Fruit fly (Drosophila melanogaster) whole organism, embryonic: ENCODE data around the gene Rtnl1.

Experiments
- Abd-B ChIP-seq: fragments of 200-800 bp; sonication (Bioruptor generic); optimal IDR thresholded peaks from 2 replicates; lab custom pipeline; 2018; ENCODE audit warnings: missing biosample characterization, mild to moderate bottlenecking, missing genetic modification characterization, moderate library complexity
- Asciz ChIP-seq: fragments of 200-800 bp; sonication (Bioruptor generic); optimal IDR thresholded peaks from 2 replicates; lab custom pipeline; 2017; ENCODE audit warnings: missing biosample characterization, mild to moderate bottlenecking, missing genetic modification characterization, missing genetic modification reagents
- Blimp-1 ChIP-seq: fragments of 200-800 bp; sonication (Bioruptor generic); optimal IDR thresholded peaks from 3 replicates; lab custom pipeline; 2018; ENCODE audit warnings: missing biosample characterization, missing genetic modification characterization, mild to moderate bottlenecking, moderate library complexity, missing genetic modification reagents
- CG10366 ChIP-seq: fragments of 200-800 bp; sonication (Bioruptor generic); IDR thresholded peaks from 2 replicates; pipeline ENCODE4 v1.3.6; 2022; ENCODE audit warnings: missing biosample characterization, missing genetic modification characterization
- CG11560 ChIP-seq: fragments of 200-800 bp; sonication (Bioruptor generic); IDR thresholded peaks from 3 replicates; pipeline ENCODE4 v1.3.6; 2022; ENCODE audit warnings: missing biosample characterization, missing genetic modification characterization
- CG12155 ChIP-seq: fragments of 200-800 bp; sonication (Bioruptor generic); optimal IDR thresholded peaks from 3 replicates; lab custom pipeline; 2016; ENCODE audit warnings: missing biosample characterization, missing genetic modification characterization
- CG12219 ChIP-seq: fragments of 200-800 bp; sonication (Bioruptor generic); optimal IDR thresholded peaks from 3 replicates; lab custom pipeline; 2018; ENCODE audit warnings: missing biosample characterization, mild to moderate bottlenecking, missing genetic modification characterization
- CG12299 ChIP-seq: fragments of 200-800 bp; sonication (Bioruptor generic); optimal IDR thresholded peaks from 2 replicates; lab custom pipeline; 2018; ENCODE audit warnings: missing biosample characterization, mild to moderate bottlenecking, missing genetic modification characterization
- CG13424 ChIP-seq: fragments of 200-800 bp; sonication (Bioruptor generic); optimal IDR thresholded peaks from 2 replicates; lab custom pipeline; 2019; ENCODE audit warnings: missing biosample characterization, mild to moderate bottlenecking, missing genetic modification characterization, moderate library complexity
- CG14667 ChIP-seq: fragments of 200-800 bp; sonication (Bioruptor generic); IDR thresholded peaks from 2 replicates; pipeline ENCODE4 v1.3.6; 2022; ENCODE audit warnings: missing biosample characterization, missing genetic modification characterization
- CG14860 ChIP-seq: fragments of 200-800 bp; sonication (Bioruptor generic); IDR thresholded peaks from 3 replicates; pipeline ENCODE4 v1.3.6; 2022; ENCODE audit warnings: missing biosample characterization, missing genetic modification characterization; ENCODE audit not compliant: partially characterized antibody
- CG1792 ChIP-seq: fragments of 200-800 bp; sonication (Bioruptor generic); optimal IDR thresholded peaks from 2 replicates; lab custom pipeline; 2016; ENCODE audit warnings: missing biosample characterization, missing genetic modification characterization
- CG2202 ChIP-seq: fragments of 200-800 bp; sonication (Bioruptor generic); optimal IDR thresholded peaks from 2 replicates; lab custom pipeline; 2018; ENCODE audit warnings: missing biosample characterization, mild to moderate bottlenecking, missing genetic modification characterization
- CG2875 ChIP-seq: fragments of 200-800 bp; sonication (Bioruptor generic); optimal IDR thresholded peaks from 2 replicates; lab custom pipeline; 2017; ENCODE audit warnings: missing biosample characterization, mild to moderate bottlenecking, missing genetic modification characterization, missing genetic modification reagents
- CG30431 ChIP-seq: fragments of 200-800 bp; sonication (Bioruptor generic); optimal IDR thresholded peaks from 2 replicates; lab custom pipeline; 2017; ENCODE audit warnings: missing biosample characterization, missing genetic modification characterization
- CG3065 ChIP-seq: fragments of 200-800 bp; sonication (Bioruptor generic); optimal IDR thresholded peaks from 2 replicates; lab custom pipeline; 2016; ENCODE audit warnings: missing biosample characterization, missing genetic modification characterization
- CG4730 ChIP-seq: fragments of 200-800 bp; sonication (Bioruptor generic); IDR thresholded peaks from 2 replicates; pipeline ENCODE4 v1.3.6; 2022; ENCODE audit warnings: missing biosample characterization, missing genetic modification characterization
- CG6765 ChIP-seq: fragments of 200-800 bp; sonication (Bioruptor generic); optimal IDR thresholded peaks from 3 replicates; lab custom pipeline; 2017; ENCODE audit warnings: missing biosample characterization, mild to moderate bottlenecking, missing genetic modification characterization
- CG8478 ChIP-seq: fragments of >200 bp; optimal IDR thresholded peaks from 2 replicates; lab custom pipeline; 2018
- CG8944 ChIP-seq: fragments of 200-800 bp; sonication (Bioruptor generic); optimal IDR thresholded peaks from 3 replicates; lab custom pipeline; 2016; ENCODE audit warnings: missing biosample characterization, missing genetic modification characterization
- Doc2 ChIP-seq: fragments of 200-800 bp; sonication (Bioruptor generic); IDR thresholded peaks from 2 replicates; pipeline ENCODE4 v1.3.6; 2022; ENCODE audit warnings: missing biosample characterization, missing genetic modification characterization
- Dref ChIP-seq: fragments of 200-800 bp; sonication (Bioruptor generic); IDR thresholded peaks from 2 replicates; pipeline ENCODE4 v1.3.6; 2022; ENCODE audit warnings: missing biosample characterization, missing genetic modification characterization
- GATAe ChIP-seq: fragments of 200-800 bp; sonication (Bioruptor generic); conservative IDR thresholded peaks from 2 replicates; pipeline ENCODE4 v1.3.6; 2022; ENCODE audit warnings: missing biosample characterization, missing genetic modification characterization
- HHEX ChIP-seq: fragments of 200-800 bp; sonication (Bioruptor generic); optimal IDR thresholded peaks from 3 replicates; lab custom pipeline; 2017; ENCODE audit warnings: missing biosample characterization, mild to moderate bottlenecking, missing genetic modification characterization, missing genetic modification reagents
- MTF-1 ChIP-seq: fragments of 200-800 bp; sonication (Bioruptor generic); optimal IDR thresholded peaks from 2 replicates; lab custom pipeline; 2018; ENCODE audit warnings: missing biosample characterization, mild to moderate bottlenecking, missing genetic modification characterization, borderline replicate concordance
- Mrtf ChIP-seq: fragments of 200-800 bp; sonication (Bioruptor generic); IDR thresholded peaks from 3 replicates; pipeline ENCODE4 v1.3.6; 2022; ENCODE audit warnings: missing biosample characterization, missing genetic modification characterization
- PHDP ChIP-seq: fragments of 200-800 bp; sonication (Bioruptor generic); optimal IDR thresholded peaks from 3 replicates; lab custom pipeline; 2018; ENCODE audit warnings: missing biosample characterization, mild to moderate bottlenecking, missing genetic modification characterization, moderate library complexity
- Stat92E ChIP-seq, 3 experiments: fragments of >200 bp in 2 of 3; fragments of 200-800 bp in 1 of 3; sonication (Bioruptor generic) in 1 of 3; optimal IDR thresholded peaks; 2 replicates each; lab custom pipeline; 2017 to 2019; ENCODE audit warnings: missing biosample characterization in 3 of 3, missing genetic modification characterization in 3 of 3, mild to moderate bottlenecking in 1 of 3, moderate library complexity in 1 of 3
- aop ChIP-seq: fragments of 200-800 bp; sonication (Bioruptor generic); IDR thresholded peaks from 2 replicates; pipeline ENCODE4 v1.3.6; 2022; ENCODE audit warnings: missing biosample characterization, missing genetic modification characterization
- ato ChIP-seq: fragments of 200-800 bp; sonication (Bioruptor generic); IDR thresholded peaks from 2 replicates; pipeline ENCODE4 v1.3.6; 2022; ENCODE audit warnings: missing biosample characterization, missing genetic modification characterization; ENCODE audit not compliant: partially characterized antibody
- crc ChIP-seq: fragments of 200-800 bp; sonication (Bioruptor generic); optimal IDR thresholded peaks from 2 replicates; lab custom pipeline; 2016; ENCODE audit warnings: missing biosample characterization, missing genetic modification characterization
- dati ChIP-seq: fragments of 200-800 bp; sonication (Bioruptor generic); IDR thresholded peaks from 2 replicates; pipeline ENCODE4 v1.3.6; 2022; ENCODE audit warnings: missing biosample characterization, missing genetic modification characterization
- eve ChIP-seq, 2 experiments: fragments of >200 bp; optimal IDR thresholded peaks; 2 replicates each; lab custom pipeline; 2017; ENCODE audit warnings: missing biosample characterization in 2 of 2, missing genetic modification characterization in 2 of 2
- exex ChIP-seq: fragments of 200-800 bp; sonication (Bioruptor generic); optimal IDR thresholded peaks from 4 replicates; lab custom pipeline; 2018; ENCODE audit warnings: missing biosample characterization, mild to moderate bottlenecking, missing genetic modification characterization, moderate library complexity
- kah ChIP-seq: fragments of 200-800 bp; sonication (Bioruptor generic); optimal IDR thresholded peaks from 2 replicates; lab custom pipeline; 2018; ENCODE audit warnings: missing biosample characterization, mild to moderate bottlenecking, missing genetic modification characterization
- kni ChIP-seq: fragments of 200-800 bp; sonication (Bioruptor generic); optimal IDR thresholded peaks from 3 replicates; lab custom pipeline; 2017; ENCODE audit warnings: mild to moderate bottlenecking, missing biosample characterization, missing genetic modification reagents, missing genetic modification characterization
- knrl ChIP-seq: fragments of 200-800 bp; sonication (Bioruptor generic); IDR thresholded peaks from 3 replicates; pipeline ENCODE4 v1.3.6; 2022; ENCODE audit warnings: missing biosample characterization, missing genetic modification characterization; ENCODE audit not compliant: partially characterized antibody
- p53 ChIP-seq: fragments of 200-800 bp; sonication (Bioruptor generic); optimal IDR thresholded peaks from 2 replicates; lab custom pipeline; 2016; ENCODE audit warnings: missing biosample characterization, missing genetic modification characterization
- rib ChIP-seq: fragments of 200-800 bp; sonication (Bioruptor generic); IDR thresholded peaks from 2 replicates; pipeline ENCODE4 v1.3.6; 2022; ENCODE audit warnings: missing biosample characterization, missing genetic modification characterization
- sd ChIP-seq: fragments of 200-800 bp; sonication (Bioruptor generic); optimal IDR thresholded peaks from 3 replicates; lab custom pipeline; 2018; ENCODE audit warnings: missing biosample characterization, mild to moderate bottlenecking, missing genetic modification characterization, moderate library complexity
- sna ChIP-seq: fragments of 200-800 bp; sonication (Bioruptor generic); IDR thresholded peaks from 2 replicates; pipeline ENCODE4 v1.3.6; 2022; ENCODE audit warnings: missing biosample characterization, missing genetic modification characterization; ENCODE audit not compliant: partially characterized antibody
- stwl ChIP-seq: fragments of 200-800 bp; sonication (Bioruptor generic); optimal IDR thresholded peaks from 3 replicates; lab custom pipeline; 2018; ENCODE audit warnings: missing biosample characterization, mild to moderate bottlenecking, missing genetic modification characterization, moderate library complexity
- sug ChIP-seq: fragments of 200-800 bp; optimal IDR thresholded peaks from 2 replicates; lab custom pipeline; 2019; ENCODE audit warnings: missing biosample characterization, mild to moderate bottlenecking, missing genetic modification characterization, moderate library complexity
- tll ChIP-seq, 2 experiments: fragments of 200-800 bp in 1 of 2; fragments of >200 bp in 1 of 2; sonication (Bioruptor generic) in 1 of 2; optimal IDR thresholded peaks; 2 replicates each; lab custom pipeline; 2017 to 2019; ENCODE audit warnings: missing biosample characterization in 2 of 2, missing genetic modification characterization in 2 of 2, mild to moderate bottlenecking in 1 of 2, moderate library complexity in 1 of 2
- vvl ChIP-seq: fragments of 200-800 bp; sonication (Bioruptor generic); IDR thresholded peaks from 2 replicates; pipeline ENCODE4 v1.3.6; 2022; ENCODE audit warnings: missing biosample characterization, missing genetic modification characterization
- zen ChIP-seq: fragments of 200-800 bp; sonication (Bioruptor generic); optimal IDR thresholded peaks from 3 replicates; lab custom pipeline; 2018; ENCODE audit warnings: missing biosample characterization, mild to moderate bottlenecking, missing genetic modification characterization, moderate library complexity

The Rtnl1 gene

DNA sequence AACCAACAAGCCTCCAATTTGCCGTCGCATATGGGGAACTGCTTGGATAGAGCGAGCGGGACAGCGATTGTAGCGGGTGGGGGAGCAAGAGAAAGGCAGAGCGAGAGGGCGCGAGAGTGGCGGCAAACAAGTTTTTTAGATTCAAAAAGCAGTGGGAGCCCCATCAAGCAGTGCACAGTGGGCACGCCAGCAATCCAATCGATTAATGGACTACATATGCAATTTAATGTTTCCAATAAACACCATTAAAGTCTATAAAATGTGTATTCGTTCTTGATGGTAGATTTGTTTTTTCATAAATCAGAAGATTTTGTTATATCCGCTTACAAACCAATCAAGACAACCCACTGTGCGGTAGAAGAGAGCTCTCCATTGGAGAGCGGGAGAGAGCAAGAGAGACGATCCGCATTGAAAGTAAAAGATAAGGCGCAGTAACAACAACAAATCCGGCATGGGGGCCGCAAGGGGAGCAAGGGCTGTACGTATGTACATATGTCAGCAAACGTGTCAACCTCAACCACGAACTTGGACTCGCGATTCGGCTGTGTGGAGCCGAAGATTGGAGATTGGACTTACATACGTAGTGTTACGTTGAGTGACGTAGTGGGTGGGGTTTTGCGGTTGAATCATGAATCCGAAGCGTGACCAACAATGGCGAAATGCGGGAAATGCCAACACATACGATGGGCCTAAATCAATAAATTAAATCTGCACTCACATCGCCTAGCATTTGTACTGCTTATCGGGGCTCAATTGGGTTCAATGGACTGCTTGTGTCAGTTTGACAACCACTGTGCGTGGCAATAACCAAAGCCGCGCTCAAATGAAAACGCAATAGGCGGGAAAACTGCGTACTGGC is 11.9 kb downstream of the Rtnl1 start (continued):
- TF ChIP-seq CG12299 (tag; lab: Kevin White, UChicago) (peak; percentile 97), CG3065 (GFP tag; lab: Kevin White, UChicago) (peak; percentile 98), aop (GFP tag; lab: Robert Waterston, UW) (peak; percentile 96), Asciz (GFP tag; lab: Kevin White, UChicago) (peak; percentile 99), rib (peak; percentile 97), CG8478 (lab: Kevin White, UChicago) (peak; percentile 94), CG12155 (GFP tag; lab: Kevin White, UChicago) (peak; percentile 98), kah (peak; percentile 97), CG13424 (tag; lab: Kevin White, UChicago) (peak; percentile 99), stwl (peak; percentile 81), Doc2 (GFP tag; lab: Robert Waterston, UW) (peak; percentile 98)

- TF ChIP-seq vvl (GFP tag; lab: Robert Waterston, UW), result peak; percentile 51; the same call in 1 of the 2 replicates
- no peak for TF ChIP-seq CG11560 (tag; lab: Robert Waterston, UW)
- no peak for TF ChIP-seq kni (GFP tag; lab: Kevin White, UChicago)
- TF ChIP-seq eve (GFP tag; optimal IDR thresholded peaks at IDR 0.05; lab: Kevin White, UChicago), result peak in 1 of 2 experiments; percentile 69
- TF ChIP-seq Dref (GFP tag; lab: Robert Waterston, UW), result no peak
- no peak for TF ChIP-seq CG4730
- no peak for TF ChIP-seq MTF-1 (GFP tag; lab: Kevin White, UChicago)
- TF ChIP-seq ato (GFP tag; lab: Robert Waterston, UW), result 0 out of 2 replicates have a peak, but pooled peaks have one; percentile 9
- no peak for TF ChIP-seq CG10366 (GFP tag; lab: Robert Waterston, UW)
- TF ChIP-seq Mrtf (GFP tag; lab: Robert Waterston, UW), result no peak
- TF ChIP-seq p53, result no peak
- TF ChIP-seq knrl (GFP tag; lab: Robert Waterston, UW), result no peak
- no peak for TF ChIP-seq CG12219 (GFP tag; lab: Kevin White, UChicago)
- TF ChIP-seq Blimp-1 (GFP tag; lab: Kevin White, UChicago), result peak; percentile 71
- no peak for TF ChIP-seq CG1792 (GFP tag; lab: Kevin White, UChicago)
- no peak for TF ChIP-seq CG8944 (GFP tag; lab: Kevin White, UChicago)
- TF ChIP-seq sna (GFP tag; lab: Robert Waterston, UW), result no peak
- TF ChIP-seq CG2875, result no peak
- TF ChIP-seq GATAe (GFP tag; lab: Robert Waterston, UW), result no peak
Observed at dm6 chr2L:4996283-4996922, 13.1 kb downstream of the Rtnl1 start.

DNA sequence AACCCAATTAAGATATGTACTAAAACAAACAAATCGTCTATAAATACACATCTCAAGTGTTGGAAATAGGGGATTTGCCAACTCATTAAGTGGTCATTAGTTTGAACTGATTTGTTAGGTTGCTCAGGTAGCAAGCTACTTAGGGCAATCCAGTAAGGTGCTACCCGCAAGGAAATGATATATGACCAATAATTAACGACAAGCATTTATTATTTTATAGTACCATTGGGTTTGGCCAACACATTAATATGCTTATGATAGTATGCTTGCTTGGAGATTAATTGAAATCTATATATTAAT is 13.7 kb downstream of the Rtnl1 start:
- TF ChIP-seq crc (GFP tag; lab: Kevin White, UChicago), result no peak
- no peak for TF ChIP-seq CG2202
- TF ChIP-seq CG14667 (GFP tag; lab: Robert Waterston, UW), result no peak
- peak; percentile 2 for TF ChIP-seq HHEX (GFP tag; lab: Kevin White, UChicago)
- no peak for TF ChIP-seq CG30431 (GFP tag; lab: Kevin White, UChicago)
- TF ChIP-seq dati (GFP tag; lab: Robert Waterston, UW), result no peak
- no peak for TF ChIP-seq CG14860
- TF ChIP-seq sug (tag; lab: Kevin White, UChicago), result peak; percentile 67
- TF ChIP-seq CG6765 (GFP tag; lab: Kevin White, UChicago), result no peak
- peak; percentile 20 for TF ChIP-seq sd
- TF ChIP-seq CG3065 (GFP tag; lab: Kevin White, UChicago), result no peak
- TF ChIP-seq exex, result peak; percentile 98
- TF ChIP-seq Stat92E (GFP tag; optimal IDR thresholded peaks at IDR 0.05; lab: Kevin White, UChicago), result no peak
- peak; percentile 92 for TF ChIP-seq zen (tag; lab: Kevin White, UChicago)
- peak; percentile 4 for TF ChIP-seq PHDP (tag; lab: Kevin White, UChicago)
- no peak for TF ChIP-seq Abd-B (GFP tag; lab: Kevin White, UChicago)
- TF ChIP-seq tll (GFP tag; optimal IDR thresholded peaks at IDR 0.05; lab: Kevin White, UChicago), result peak in 1 of 2 experiments; percentile 27
